Worm (Caenorhabditis elegans) whole organism, L1 larva: ENCODE results near the gene H20E11.1.

Source experiments
- F16B12.6 ChIP-seq: fragments of 150-350 bp; optimal IDR thresholded peaks from 2 replicates; lab custom pipeline; 2014; ENCODE audit warnings: missing biosample characterization, missing genetic modification characterization
- ama-1 ChIP-seq: fragments of 150-350 bp; optimal IDR thresholded peaks from 2 replicates; lab custom pipeline; 2014

- no peak for TF ChIP-seq F16B12.6 (tag; lab: Kevin White, UChicago)
- TF ChIP-seq ama-1: no peak
These were observed 8.2 kb upstream of the H20E11.1 start for ce11 chrIV:6821709-6822108.
